Fruit fly (Drosophila melanogaster) whole organism, embryonic: Measurements from ENCODE around the gene Agpat2.
A peak's percentile ranks its signal among the peaks of the same experiment; 100 is the strongest.

Source experiments
- CG10267 ChIP-seq: fragments of 200-800 bp; sonication (Bioruptor generic); optimal IDR thresholded peaks from 2 replicates; lab custom pipeline; 2018; ENCODE audit warnings: missing biosample characterization, mild to moderate bottlenecking, missing genetic modification characterization, moderate library complexity
- CG10543 ChIP-seq: fragments of 200-800 bp; sonication (Bioruptor generic); optimal IDR thresholded peaks from 3 replicates; lab custom pipeline; 2017; ENCODE audit warnings: missing biosample characterization, mild to moderate bottlenecking, missing genetic modification characterization, moderate library complexity
- CG10565 ChIP-seq: fragments of 200-800 bp; sonication (Bioruptor generic); optimal IDR thresholded peaks from 3 replicates; lab custom pipeline; 2016; ENCODE audit warnings: missing biosample characterization, mild to moderate bottlenecking, missing genetic modification characterization
- CG10979 ChIP-seq: fragments of 200-800 bp; sonication (Bioruptor generic); optimal IDR thresholded peaks from 2 replicates; lab custom pipeline; 2018; ENCODE audit warnings: missing biosample characterization, mild to moderate bottlenecking, missing genetic modification characterization, moderate library complexity
- CG14710 ChIP-seq: fragments of 200-800 bp; sonication (Bioruptor generic); optimal IDR thresholded peaks from 3 replicates; lab custom pipeline; 2019; ENCODE audit warnings: missing biosample characterization, mild to moderate bottlenecking, missing genetic modification characterization, moderate library complexity
- CG14860 ChIP-seq: fragments of 200-800 bp; sonication (Bioruptor generic); IDR thresholded peaks from 3 replicates; pipeline ENCODE4 v1.3.6; 2022; ENCODE audit warnings: missing biosample characterization, missing genetic modification characterization; ENCODE audit not compliant: partially characterized antibody
- CG17359 ChIP-seq: fragments of 200-800 bp; sonication (Bioruptor generic); optimal IDR thresholded peaks from 3 replicates; lab custom pipeline; 2018; ENCODE audit warnings: missing biosample characterization, mild to moderate bottlenecking, missing genetic modification characterization, moderate library complexity
- CG17802 ChIP-seq: fragments of 200-800 bp; sonication (Bioruptor generic); optimal IDR thresholded peaks from 2 replicates; lab custom pipeline; 2018; ENCODE audit warnings: missing biosample characterization, mild to moderate bottlenecking, missing genetic modification characterization, moderate library complexity
- CG18619 ChIP-seq: fragments of 200-800 bp; sonication (Bioruptor generic); optimal IDR thresholded peaks from 3 replicates; lab custom pipeline; 2017; ENCODE audit warnings: missing biosample characterization, mild to moderate bottlenecking, missing genetic modification characterization
- CG2120 ChIP-seq: fragments of 200-800 bp; sonication (Bioruptor generic); optimal IDR thresholded peaks from 3 replicates; lab custom pipeline; 2016; ENCODE audit warnings: missing biosample characterization, missing genetic modification characterization
- CG2199 ChIP-seq: fragments of 200-800 bp; sonication (Bioruptor generic); IDR thresholded peaks from 3 replicates; pipeline ENCODE4 v1.3.6; 2022; ENCODE audit warnings: missing biosample characterization, missing genetic modification characterization
- CG2712 ChIP-seq: fragments of 200-800 bp; optimal IDR thresholded peaks from 3 replicates; lab custom pipeline; 2019; ENCODE audit warnings: missing biosample characterization, mild to moderate bottlenecking, missing genetic modification characterization, moderate library complexity
- CG42726 ChIP-seq: fragments of 200-800 bp; sonication (Bioruptor generic); IDR thresholded peaks from 2 replicates; pipeline ENCODE4 v1.3.6; 2022; ENCODE audit warnings: missing biosample characterization, missing genetic modification characterization; ENCODE audit not compliant: partially characterized antibody
- CG6175 ChIP-seq: fragments of 200-800 bp; sonication (Bioruptor generic); IDR thresholded peaks from 3 replicates; pipeline ENCODE4 v1.3.6; 2022; ENCODE audit warnings: missing biosample characterization, missing genetic modification characterization
- CG7271 ChIP-seq: fragments of 200-800 bp; sonication (Bioruptor generic); optimal IDR thresholded peaks from 2 replicates; lab custom pipeline; 2018; ENCODE audit warnings: missing biosample characterization, mild to moderate bottlenecking, missing genetic modification characterization, moderate library complexity
- CG7372 ChIP-seq: fragments of 200-800 bp; sonication (Bioruptor generic); IDR thresholded peaks from 2 replicates; pipeline ENCODE4 v1.3.6; 2022; ENCODE audit warnings: missing biosample characterization, missing genetic modification characterization
- CoRest ChIP-seq: fragments of 200-800 bp; sonication (Bioruptor generic); optimal IDR thresholded peaks from 3 replicates; lab custom pipeline; 2018; ENCODE audit warnings: missing biosample characterization, mild to moderate bottlenecking, missing genetic modification characterization, moderate library complexity
- D19A ChIP-seq: fragments of 200-800 bp; optimal IDR thresholded peaks from 3 replicates; lab custom pipeline; 2019; ENCODE audit warnings: missing biosample characterization, mild to moderate bottlenecking, missing genetic modification characterization, moderate library complexity
- Dfd ChIP-seq, 2 experiments: fragments of >200 bp; optimal IDR thresholded peaks; 2 replicates each; lab custom pipeline; 2017; ENCODE audit warnings: missing biosample characterization in 2 of 2, missing genetic modification characterization in 2 of 2
- Ets97D ChIP-seq: fragments of 200-800 bp; sonication (Bioruptor generic); optimal IDR thresholded peaks from 3 replicates; lab custom pipeline; 2016; ENCODE audit warnings: missing biosample characterization, missing genetic modification characterization
- HLH3B ChIP-seq: fragments of 200-800 bp; sonication (Bioruptor generic); IDR thresholded peaks from 2 replicates; pipeline ENCODE4 v1.3.6; 2022; ENCODE audit warnings: missing biosample characterization, missing genetic modification characterization
- Hmr ChIP-seq: fragments of 200-800 bp; sonication (Bioruptor generic); optimal IDR thresholded peaks from 3 replicates; lab custom pipeline; 2017; ENCODE audit warnings: mild to moderate bottlenecking, missing biosample characterization, missing genetic modification reagents, missing genetic modification characterization
- NfI ChIP-seq: fragments of 200-800 bp; sonication (Bioruptor generic); optimal IDR thresholded peaks from 3 replicates; lab custom pipeline; 2018; ENCODE audit warnings: missing biosample characterization, mild to moderate bottlenecking, missing genetic modification characterization, moderate library complexity
- Rfx ChIP-seq: fragments of 200-800 bp; sonication (Bioruptor generic); IDR thresholded peaks from 2 replicates; pipeline ENCODE4 v1.3.6; 2022; ENCODE audit warnings: missing biosample characterization, missing genetic modification characterization
- Side ChIP-seq: fragments of 200-800 bp; sonication (Bioruptor generic); optimal IDR thresholded peaks from 2 replicates; lab custom pipeline; 2016; ENCODE audit warnings: missing biosample characterization, missing genetic modification characterization
- Six4 ChIP-seq: fragments of 200-800 bp; sonication (Bioruptor generic); optimal IDR thresholded peaks from 2 replicates; lab custom pipeline; 2016; ENCODE audit warnings: missing biosample characterization, missing genetic modification characterization
- ato ChIP-seq: fragments of 200-800 bp; sonication (Bioruptor generic); IDR thresholded peaks from 2 replicates; pipeline ENCODE4 v1.3.6; 2022; ENCODE audit warnings: missing biosample characterization, missing genetic modification characterization; ENCODE audit not compliant: partially characterized antibody
- bsh ChIP-seq, 2 experiments: fragments of 200-800 bp; sonication (Bioruptor generic); optimal IDR thresholded peaks; 2 replicates each; lab custom pipeline; 2017 to 2018; ENCODE audit warnings: mild to moderate bottlenecking in 2 of 2, missing biosample characterization in 2 of 2, missing genetic modification characterization in 2 of 2, moderate library complexity in 1 of 2
- cas ChIP-seq: fragments of 200-800 bp; sonication (Bioruptor generic); IDR thresholded peaks from 2 replicates; pipeline ENCODE4 v1.3.6; 2022; ENCODE audit warnings: missing biosample characterization, missing genetic modification characterization
- crol ChIP-seq: fragments of 200-800 bp; sonication (Bioruptor generic); IDR thresholded peaks from 2 replicates; pipeline ENCODE4 v1.3.6; 2022; ENCODE audit warnings: missing biosample characterization, missing genetic modification characterization
- danr ChIP-seq: fragments of 200-800 bp; sonication (Bioruptor generic); IDR thresholded peaks from 2 replicates; pipeline ENCODE4 v1.3.6; 2022; ENCODE audit warnings: missing biosample characterization, missing genetic modification characterization
- dati ChIP-seq: fragments of 200-800 bp; sonication (Bioruptor generic); IDR thresholded peaks from 2 replicates; pipeline ENCODE4 v1.3.6; 2022; ENCODE audit warnings: missing biosample characterization, missing genetic modification characterization
- dm ChIP-seq: fragments of 200-800 bp; sonication (Bioruptor generic); optimal IDR thresholded peaks from 3 replicates; lab custom pipeline; 2016; ENCODE audit warnings: missing biosample characterization, missing genetic modification characterization
- fd102C ChIP-seq: fragments of 200-800 bp; sonication (Bioruptor generic); optimal IDR thresholded peaks from 2 replicates; lab custom pipeline; 2018; ENCODE audit warnings: missing biosample characterization, mild to moderate bottlenecking, missing genetic modification characterization, moderate library complexity
- fd3F ChIP-seq: fragments of 200-800 bp; sonication (Bioruptor generic); optimal IDR thresholded peaks from 2 replicates; lab custom pipeline; 2018; ENCODE audit warnings: missing biosample characterization, mild to moderate bottlenecking, missing genetic modification characterization, moderate library complexity
- fd64A ChIP-seq: fragments of 200-800 bp; sonication (Bioruptor generic); optimal IDR thresholded peaks from 3 replicates; lab custom pipeline; 2018; ENCODE audit warnings: missing biosample characterization, mild to moderate bottlenecking, missing genetic modification characterization
- fru ChIP-seq: fragments of >200 bp; optimal IDR thresholded peaks from 2 replicates; lab custom pipeline; 2017
- gsb-n ChIP-seq: fragments of 200-800 bp; sonication (Bioruptor generic); optimal IDR thresholded peaks from 3 replicates; lab custom pipeline; 2018; ENCODE audit warnings: missing biosample characterization, mild to moderate bottlenecking, missing genetic modification characterization
- ind ChIP-seq: fragments of 200-800 bp; sonication (Bioruptor generic); optimal IDR thresholded peaks from 3 replicates; lab custom pipeline; 2016; ENCODE audit warnings: missing biosample characterization, missing genetic modification characterization
- nom ChIP-seq: fragments of 200-800 bp; sonication (Bioruptor generic); optimal IDR thresholded peaks from 2 replicates; lab custom pipeline; 2017; ENCODE audit warnings: missing biosample characterization, missing genetic modification characterization, mild to moderate bottlenecking, moderate library complexity, missing genetic modification reagents
- tap ChIP-seq: fragments of 200-800 bp; optimal IDR thresholded peaks from 3 replicates; lab custom pipeline; 2019; ENCODE audit warnings: missing biosample characterization, mild to moderate bottlenecking, missing genetic modification characterization, moderate library complexity
- tll ChIP-seq, 2 experiments: fragments of 200-800 bp in 1 of 2; fragments of >200 bp in 1 of 2; sonication (Bioruptor generic) in 1 of 2; optimal IDR thresholded peaks; 2 replicates each; lab custom pipeline; 2017 to 2019; ENCODE audit warnings: missing biosample characterization in 2 of 2, missing genetic modification characterization in 2 of 2, mild to moderate bottlenecking in 1 of 2, moderate library complexity in 1 of 2
- tna ChIP-seq: fragments of 200-800 bp; sonication (Bioruptor generic); IDR thresholded peaks from 2 replicates; pipeline ENCODE4 v1.3.6; 2022; ENCODE audit warnings: missing biosample characterization, missing genetic modification characterization; ENCODE audit not compliant: partially characterized antibody
- trh ChIP-seq: fragments of 200-800 bp; sonication (Bioruptor generic); optimal IDR thresholded peaks from 2 replicates; lab custom pipeline; 2016; ENCODE audit warnings: missing biosample characterization, missing genetic modification characterization
- twi ChIP-seq: fragments of 200-800 bp; optimal IDR thresholded peaks from 2 replicates; lab custom pipeline; 2019; ENCODE audit warnings: missing biosample characterization, mild to moderate bottlenecking, missing genetic modification characterization, moderate library complexity

The Agpat2 gene

dm6 chr2L:8414887-8415883, 48.6 kb downstream of the Agpat2 start, which contains the start of the genes CG13398 and Akap200 (continued):
- TF ChIP-seq Hmr (GFP tag; lab: Kevin White, UChicago) = peak; percentile 3
- TF ChIP-seq CG2199 (GFP tag; lab: Robert Waterston, UW) = no peak

dm6 chr2L:8411530-8411929, 52.3 kb downstream of the Agpat2 start, which contains the start of gene Naglu:
Gene Naglu, minus strand, starts transcription at chr2L:8411868.
- TF ChIP-seq fd102C (GFP tag; lab: Kevin White, UChicago) (no peak), fd64A (no peak), CG17802 (peak; percentile 38), fd3F (no peak), CG10267 (tag; lab: Kevin White, UChicago) (no peak), CG17359 (tag; lab: Kevin White, UChicago) (no peak), tna (GFP tag; lab: Robert Waterston, UW) (no peak), Six4 (GFP tag; lab: Kevin White, UChicago) (no peak), dati (GFP tag; lab: Robert Waterston, UW) (no peak), CG2712 (tag; lab: Kevin White, UChicago) (no peak), CG10979 (tag; lab: Kevin White, UChicago) (no peak), CG18619 (GFP tag; lab: Kevin White, UChicago) (no peak), ato (GFP tag; lab: Robert Waterston, UW) (peak; percentile 46; the same call in 1 of the 2 replicates), HLH3B (GFP tag; lab: Robert Waterston, UW) (0 out of 2 replicates have a peak, but pooled peaks have one; percentile 14), Rfx (GFP tag; lab: Robert Waterston, UW) (0 out of 2 replicates have a peak, but pooled peaks have one; percentile 6), CG6175 (no peak), twi (tag; lab: Kevin White, UChicago) (no peak), CG7271 (no peak), CG10565 (no peak), danr (GFP tag; lab: Robert Waterston, UW) (no peak), CG14860 (GFP tag; lab: Robert Waterston, UW) (no peak), CG42726 (no peak), tap (tag; lab: Kevin White, UChicago) (no peak), Dfd (GFP tag; optimal IDR thresholded peaks at IDR 0.05; lab: Kevin White, UChicago) (no peak), crol (GFP tag; lab: Robert Waterston, UW) (0 out of 2 replicates have a peak, but pooled peaks have one; percentile 9), CG14710 (tag; lab: Kevin White, UChicago) (peak; percentile 10), bsh (GFP tag; optimal IDR thresholded peaks at IDR 0.05; lab: Kevin White, UChicago) (peak in 1 of 2 experiments; percentile 12), CG2120 (no peak), gsb-n (tag; lab: Kevin White, UChicago) (no peak), D19A (tag; lab: Kevin White, UChicago) (peak; percentile 86), CG10543 (GFP tag; lab: Kevin White, UChicago) (no peak), Hmr (GFP tag; lab: Kevin White, UChicago) (no peak), dm (GFP tag; lab: Kevin White, UChicago) (no peak), CoRest (tag; lab: Kevin White, UChicago) (no peak), Ets97D (GFP tag; lab: Kevin White, UChicago) (no peak), Side (GFP tag; lab: Kevin White, UChicago) (no peak), tll (GFP tag; optimal IDR thresholded peaks at IDR 0.05; lab: Kevin White, UChicago) (no peak), fru (lab: Kevin White, UChicago) (no peak), nom (GFP tag; lab: Kevin White, UChicago) (peak; percentile 43), ind (no peak), trh (GFP tag; lab: Kevin White, UChicago) (no peak), NfI (no peak), CG7372 (GFP tag; lab: Robert Waterston, UW) (no peak), cas (0 out of 2 replicates have a peak, but pooled peaks have one; percentile 17)
